Worm (Caenorhabditis elegans) whole organism, L4/young adult: ENCODE results near the gene vab-19.

Experiments used
- dao-5 ChIP-seq: sonication (generic microtip); optimal IDR thresholded peaks from 2 replicates; lab custom pipeline; 2016; ENCODE audit warnings: missing genotype, missing genetic modification characterization, moderate library complexity, missing compliant biosample characterization
- him-1 ChIP-seq: sonication (generic microtip); optimal IDR thresholded peaks from 2 replicates; lab custom pipeline; 2016; ENCODE audit warnings: missing genotype, missing genetic modification reagents, missing genetic modification characterization, missing compliant biosample characterization

ce11 chrII:2481621-2482020 is 38.5 kb downstream of the vab-19 start, which contains the start of gene F53G2.2:
- no peak for TF ChIP-seq dao-5 (tag; lab: Kevin White, UChicago)
- no peak for TF ChIP-seq him-1 (tag; lab: Kevin White, UChicago)
